Worm (Caenorhabditis elegans): Measurements from ENCODE around the gene rap-2.

- TF ChIP-seq fkh-8 (tag; optimal IDR thresholded peaks at IDR 0.05) (no peak), nhr-11 (tag; optimal IDR thresholded peaks at IDR 0.05) (no peak), ceh-82 (tag; optimal IDR thresholded peaks at IDR 0.05) (no peak), fos-1 (tag; optimal IDR thresholded peaks at IDR 0.05) (no peak), lin-15B (tag; optimal IDR thresholded peaks at IDR 0.05) (no peak), ama-1 (optimal IDR thresholded peaks at IDR 0.05) (no peak), ztf-11 (tag; optimal IDR thresholded peaks at IDR 0.05) (no peak)
These were observed 47.8 kb upstream of the rap-2 start, which contains the start of gene T01G5.7 for ce11 chrV:15111660-15112059.
